Worm (Caenorhabditis elegans) whole organism, L1 larva: ENCODE results near the gene T16G12.13.

Source experiments
- aha-1 ChIP-seq: fragments of 150-350 bp; optimal IDR thresholded peaks from 2 replicates; lab custom pipeline; 2014; ENCODE audit warnings: missing biosample characterization, missing genetic modification characterization
- blmp-1 ChIP-seq: fragments of 150-350 bp; optimal IDR thresholded peaks from 2 replicates; lab custom pipeline; 2014; ENCODE audit warnings: missing biosample characterization, missing genetic modification characterization
- ceh-82 ChIP-seq, 3 experiments: fragments of 150-350 bp in 1 of 3; sonication (generic microtip) in 2 of 3; optimal IDR thresholded peaks; 2 replicates each; lab custom pipeline; 2014 to 2017; ENCODE audit warnings: missing biosample characterization in 3 of 3, missing genetic modification characterization in 3 of 3
- egl-27 ChIP-seq, 2 experiments: fragments of 150-350 bp in 1 of 2; sonication (generic microtip); optimal IDR thresholded peaks; 3 replicates each; lab custom pipeline; 2017 to 2018; ENCODE audit warnings: missing biosample characterization in 2 of 2, missing genetic modification characterization in 2 of 2, missing genetic modification reagents in 2 of 2
- lir-3 ChIP-seq: sonication (generic microtip); optimal IDR thresholded peaks from 2 replicates; lab custom pipeline; 2016; ENCODE audit warnings: mild to moderate bottlenecking, missing genetic modification characterization, moderate library complexity, missing compliant biosample characterization; ENCODE audit not compliant: poor library complexity
- lsy-2 ChIP-seq, 2 experiments: fragments of 150-350 bp; optimal IDR thresholded peaks; 2 replicates each; lab custom pipeline; 2014; ENCODE audit warnings: missing biosample characterization in 2 of 2, missing genetic modification characterization in 2 of 2

DNA sequence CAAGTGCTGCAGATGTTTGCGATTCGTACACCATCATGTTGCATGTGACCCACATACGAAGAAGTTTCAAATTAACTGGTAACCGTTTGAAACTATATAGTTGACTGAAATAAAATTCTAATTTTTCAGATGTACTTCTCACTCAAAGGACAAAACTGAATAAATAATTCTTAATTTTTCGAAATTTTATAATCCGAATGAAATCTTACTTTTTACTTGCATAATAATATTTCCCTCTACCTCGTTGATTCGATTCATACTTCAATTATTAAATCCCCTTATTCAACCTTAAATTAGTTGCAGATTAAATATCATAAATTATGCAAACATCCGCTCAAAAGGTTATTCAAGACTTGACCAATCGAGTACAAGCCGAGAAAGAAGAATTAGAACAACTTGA is 25.3 kb downstream of the T16G12.13 start, which contains the start of gene T16H12.2:
- no peak for TF ChIP-seq blmp-1 (tag; lab: Kevin White, UChicago)
- TF ChIP-seq lir-3 (tag; lab: Kevin White, UChicago): no peak
- TF ChIP-seq ceh-82 (tag; optimal IDR thresholded peaks at IDR 0.05; lab: Kevin White, UChicago): no peak
- TF ChIP-seq aha-1 (tag; lab: Kevin White, UChicago): no peak
- TF ChIP-seq lsy-2 (tag; optimal IDR thresholded peaks at IDR 0.05; lab: Kevin White, UChicago): no peak
- no peak for TF ChIP-seq egl-27 (tag; optimal IDR thresholded peaks at IDR 0.05; lab: Kevin White, UChicago)
